Worm (Caenorhabditis elegans) whole organism, L4 larva: ENCODE measurements around the gene ztf-14.
A peak's percentile ranks its signal among the peaks of the same experiment; 100 is the strongest.

ENCODE experiments used
- D1046.2 ChIP-seq: fragments of 200-800 bp; sonication (Bioruptor generic); IDR thresholded peaks from 2 replicates; pipeline ENCODE4 v1.3.6; 2022; ENCODE audit warnings: missing genetic modification characterization, missing compliant biosample characterization
- F44E2.7 ChIP-seq: fragments of 200-800 bp; sonication (Bioruptor generic); IDR thresholded peaks from 2 replicates; pipeline ENCODE4 v2.1.2; 2022; ENCODE audit warnings: missing genetic modification characterization, missing compliant biosample characterization
- F49E8.2 ChIP-seq: sonication (generic microtip); optimal IDR thresholded peaks from 2 replicates; lab custom pipeline; 2016; ENCODE audit warnings: missing compliant biosample characterization, mild to moderate bottlenecking, missing genetic modification characterization, borderline replicate concordance
- R02D3.7 ChIP-seq: fragments of 150-350 bp; sonication (generic microtip); optimal IDR thresholded peaks from 3 replicates; lab custom pipeline; 2014; ENCODE audit warnings: missing biosample characterization, missing genetic modification characterization
- T26A8.4 ChIP-seq: fragments of 200-800 bp; sonication (Bioruptor generic); IDR thresholded peaks from 2 replicates; pipeline ENCODE4 v1.3.6; 2022; ENCODE audit warnings: missing genetic modification characterization, missing compliant biosample characterization
- ZK546.5 ChIP-seq, 2 experiments: sonication (generic microtip); optimal IDR thresholded peaks; 2 replicates each; lab custom pipeline; 2017; ENCODE audit warnings: missing biosample characterization in 2 of 2, missing genetic modification characterization in 2 of 2
- ama-1 ChIP-seq: fragments of 150-350 bp; optimal IDR thresholded peaks from 2 replicates; lab custom pipeline; 2014; ENCODE audit warnings: inconsistent platforms, mixed read lengths
- arid-1 ChIP-seq: fragments of 200-800 bp; sonication (Bioruptor generic); conservative IDR thresholded peaks from 2 replicates; pipeline ENCODE4 v1.3.6; 2022; ENCODE audit warnings: missing genetic modification reagents, missing genetic modification characterization, missing compliant biosample characterization
- ceh-28 ChIP-seq: fragments of 150-350 bp; optimal IDR thresholded peaks from 2 replicates; lab custom pipeline; 2014; ENCODE audit warnings: missing biosample characterization, missing genetic modification reagents, missing genetic modification characterization
- ceh-62 ChIP-seq: sonication (generic microtip); optimal IDR thresholded peaks from 2 replicates; lab custom pipeline; 2017; ENCODE audit warnings: missing biosample characterization, missing genetic modification characterization
- daf-16 ChIP-seq, 3 experiments: sonication (generic microtip); optimal IDR thresholded peaks; 2 replicates each; lab custom pipeline; 2016 to 2017; ENCODE audit warnings: missing genetic modification characterization in 3 of 3, missing genetic modification reagents in 3 of 3, mild to moderate bottlenecking in 2 of 3, missing compliant biosample characterization in 2 of 3, missing biosample characterization in 1 of 3, moderate library complexity in 1 of 3
- daf-8 ChIP-seq: fragments of 200-800 bp; sonication (Bioruptor generic); IDR thresholded peaks from 2 replicates; pipeline ENCODE4 v1.3.6; 2022; ENCODE audit warnings: missing genetic modification characterization, missing compliant biosample characterization
- dmd-6 ChIP-seq: fragments of 200-800 bp; sonication (Bioruptor generic); IDR thresholded peaks from 2 replicates; pipeline ENCODE4 v1.3.6; 2022; ENCODE audit warnings: missing genetic modification reagents, missing genetic modification characterization, missing compliant biosample characterization
- dmd-9 ChIP-seq: fragments of 200-800 bp; sonication (Bioruptor generic); IDR thresholded peaks from 2 replicates; pipeline ENCODE4 v1.3.6; 2022; ENCODE audit warnings: missing genetic modification reagents, missing genetic modification characterization, missing compliant biosample characterization
- egl-27 ChIP-seq: sonication (generic microtip); optimal IDR thresholded peaks from 3 replicates; lab custom pipeline; 2017; ENCODE audit warnings: missing biosample characterization, missing genetic modification reagents, missing genetic modification characterization
- egl-43 ChIP-seq: fragments of 200-800 bp; sonication (Bioruptor generic); IDR thresholded peaks from 2 replicates; pipeline ENCODE4 v1.3.6; 2022; ENCODE audit warnings: missing genetic modification reagents, missing genetic modification characterization, missing compliant biosample characterization
- hlh-11 ChIP-seq: fragments of 200-800 bp; sonication (Bioruptor generic); optimal IDR thresholded peaks from 2 replicates; lab custom pipeline; 2018; ENCODE audit warnings: mild to moderate bottlenecking, missing genetic modification characterization, missing compliant biosample characterization
- hmg-1.1 ChIP-seq: fragments of 200-800 bp; sonication (Bioruptor generic); IDR thresholded peaks from 2 replicates; pipeline ENCODE4 v1.3.6; 2022; ENCODE audit warnings: missing genetic modification reagents, missing genetic modification characterization, missing compliant biosample characterization
- jun-1 ChIP-seq: fragments of 150-350 bp; optimal IDR thresholded peaks from 2 replicates; lab custom pipeline; 2014; ENCODE audit warnings: missing biosample characterization, missing genetic modification reagents, missing genetic modification characterization
- lin-29 ChIP-seq: fragments of 200-800 bp; sonication (Bioruptor generic); IDR thresholded peaks from 2 replicates; pipeline ENCODE4 v1.3.6; 2022; ENCODE audit warnings: missing genetic modification reagents, missing genetic modification characterization, missing compliant biosample characterization
- lir-3 ChIP-seq: sonication (generic microtip); optimal IDR thresholded peaks from 2 replicates; lab custom pipeline; 2016; ENCODE audit warnings: mild to moderate bottlenecking, missing genetic modification characterization, missing compliant biosample characterization
- lsy-2 ChIP-seq, 2 experiments: fragments of 150-350 bp in 1 of 2; sonication (generic microtip) in 1 of 2; optimal IDR thresholded peaks; 2 replicates each; lab custom pipeline; 2014 to 2017; ENCODE audit warnings: missing biosample characterization in 2 of 2, missing genetic modification characterization in 2 of 2
- mdl-1 ChIP-seq, 2 experiments: fragments of 150-350 bp in 1 of 2; sonication (generic microtip) in 1 of 2; optimal IDR thresholded peaks; 2 replicates each; lab custom pipeline; 2014 to 2017; ENCODE audit warnings: missing biosample characterization in 2 of 2, missing genetic modification characterization in 2 of 2
- mep-1 ChIP-seq: fragments of 150-350 bp; sonication (generic microtip); optimal IDR thresholded peaks from 3 replicates; lab custom pipeline; 2014; ENCODE audit warnings: missing biosample characterization, missing genetic modification characterization
- mes-2 ChIP-seq: sonication (generic microtip); optimal IDR thresholded peaks from 2 replicates; lab custom pipeline; 2016; ENCODE audit warnings: missing genotype, mild to moderate bottlenecking, missing genetic modification characterization, missing compliant biosample characterization; ENCODE audit not compliant: poor library complexity, severe bottlenecking
- mxl-2 ChIP-seq: fragments of 200-800 bp; sonication (Bioruptor generic); conservative IDR thresholded peaks from 2 replicates; pipeline ENCODE4 v1.3.6; 2022; ENCODE audit warnings: missing genetic modification reagents, missing genetic modification characterization, missing compliant biosample characterization
- nhr-28 ChIP-seq: fragments of 150-350 bp; optimal IDR thresholded peaks from 2 replicates; lab custom pipeline; 2014; ENCODE audit warnings: missing biosample characterization, missing genetic modification characterization
- nhr-41 ChIP-seq: fragments of 200-800 bp; sonication (Bioruptor generic); IDR thresholded peaks from 2 replicates; pipeline ENCODE4 v1.3.6; 2022; ENCODE audit warnings: missing genetic modification reagents, missing genetic modification characterization, missing compliant biosample characterization
- nhr-6 ChIP-seq: fragments of 150-350 bp; optimal IDR thresholded peaks from 2 replicates; lab custom pipeline; 2014; ENCODE audit warnings: missing biosample characterization, missing genetic modification characterization
- nhr-77 ChIP-seq: fragments of 150-350 bp; optimal IDR thresholded peaks from 2 replicates; lab custom pipeline; 2014; ENCODE audit warnings: missing biosample characterization, missing genetic modification characterization
- pha-4 ChIP-seq, 2 experiments: fragments of 150-350 bp in 1 of 2; fragments of 200-800 bp in 1 of 2; sonication (Bioruptor generic) in 1 of 2; IDR thresholded peaks in 1 of 2; optimal IDR thresholded peaks in 1 of 2; 2 replicates each; pipeline versions ENCODE4 v1.3.6 to Lab custom; 2014 to 2022; ENCODE audit warnings: missing genetic modification characterization in 2 of 2, missing genetic modification reagents in 2 of 2, missing biosample characterization in 1 of 2, missing compliant biosample characterization in 1 of 2
- rbr-2 ChIP-seq: sonication (generic microtip); optimal IDR thresholded peaks from 2 replicates; lab custom pipeline; 2016; ENCODE audit warnings: missing genotype, missing genetic modification characterization, missing compliant biosample characterization
- tra-1 ChIP-seq: fragments of 200-800 bp; sonication (Bioruptor generic); IDR thresholded peaks from 2 replicates; pipeline ENCODE4 v1.3.6; 2022; ENCODE audit warnings: missing genetic modification reagents, missing genetic modification characterization, missing compliant biosample characterization
- unc-130 ChIP-seq: sonication (generic microtip); optimal IDR thresholded peaks from 2 replicates; lab custom pipeline; 2016; ENCODE audit warnings: missing genetic modification reagents, missing genetic modification characterization, missing compliant biosample characterization
- unc-62 ChIP-seq, 3 experiments: fragments of 150-350 bp in 1 of 3; sonication (generic microtip); optimal IDR thresholded peaks in 2 of 3; peaks in 1 of 3; 1 replicate in 1 of 3; 2 replicates in 2 of 3; lab custom pipeline; 2014 to 2017; ENCODE audit warnings: missing biosample characterization in 3 of 3, missing genetic modification characterization in 3 of 3, missing genetic modification reagents in 3 of 3, missing genotype in 1 of 3
- vab-7 ChIP-seq: fragments of 200-800 bp; sonication (Bioruptor generic); IDR thresholded peaks from 2 replicates; pipeline ENCODE4 v1.3.6; 2022; ENCODE audit warnings: missing genetic modification reagents, missing genetic modification characterization, missing compliant biosample characterization
- zip-2 ChIP-seq: fragments of 150-350 bp; optimal IDR thresholded peaks from 2 replicates; lab custom pipeline; 2014; ENCODE audit warnings: missing biosample characterization, missing genetic modification characterization
- ztf-11 ChIP-seq: fragments of 150-350 bp; optimal IDR thresholded peaks from 2 replicates; lab custom pipeline; 2014; ENCODE audit warnings: missing biosample characterization, missing genetic modification characterization

The ztf-14 gene

ce11 chrX:14525325-14526305, 29.7 kb downstream of the ztf-14 start (continued):
- no peak for TF ChIP-seq egl-27
- no peak for TF ChIP-seq F44E2.7
- TF ChIP-seq tra-1 (GFP tag; lab: Robert Waterston, UW): peak; percentile 99
- TF ChIP-seq hlh-11 (tag; lab: Kevin White, UChicago): peak; percentile 99
- peak; percentile 98 for TF ChIP-seq lin-29 (GFP tag; lab: Robert Waterston, UW)
- TF ChIP-seq pha-4 (GFP tag; IDR thresholded peaks at IDR 0.05; lab: Robert Waterston, UW): peak; percentile 98
- TF ChIP-seq pha-4 (tag; optimal IDR thresholded peaks at IDR 0.05; lab: Kevin White, UChicago): peak; percentile 95
- TF ChIP-seq daf-16 (GFP tag; optimal IDR thresholded peaks at IDR 0.05; lab: Kevin White, UChicago): peak; percentile 96 to 99
- TF ChIP-seq daf-16 (tag; optimal IDR thresholded peaks at IDR 0.05; lab: Kevin White, UChicago): peak; percentile 97
- TF ChIP-seq arid-1 (GFP tag; lab: Robert Waterston, UW): peak; percentile 96
- TF ChIP-seq nhr-41 (GFP tag; lab: Robert Waterston, UW): peak; percentile 73; the same call in 1 of the 2 replicates
- TF ChIP-seq mep-1: peak; percentile 100
- TF ChIP-seq mes-2 (tag; lab: Kevin White, UChicago): peak; percentile 99
- TF ChIP-seq mxl-2: peak; percentile 62
- TF ChIP-seq lsy-2 (tag; optimal IDR thresholded peaks at IDR 0.05; lab: Kevin White, UChicago): peak; percentile 97
- TF ChIP-seq jun-1 (tag; lab: Kevin White, UChicago): peak; percentile 100
- peak; percentile 80 for TF ChIP-seq nhr-6 (tag; lab: Kevin White, UChicago)
- TF ChIP-seq mdl-1 (tag; optimal IDR thresholded peaks at IDR 0.05; lab: Kevin White, UChicago): peak; percentile 89 to 98
- TF ChIP-seq vab-7: peak; percentile 98
- peak; percentile 95 for TF ChIP-seq D1046.2 (GFP tag; lab: Robert Waterston, UW)
- TF ChIP-seq ceh-62 (tag; lab: Kevin White, UChicago): no peak
- TF ChIP-seq R02D3.7 (tag; lab: Kevin White, UChicago): no peak
- peak; percentile 100 for TF ChIP-seq T26A8.4 (GFP tag; lab: Robert Waterston, UW)
- peak; percentile 39 to 81 for TF ChIP-seq ZK546.5 (tag; optimal IDR thresholded peaks at IDR 0.05; lab: Kevin White, UChicago)
- TF ChIP-seq F49E8.2: peak; percentile 48
- TF ChIP-seq hmg-1.1 (GFP tag; lab: Robert Waterston, UW): peak; percentile 100
- TF ChIP-seq dmd-9 (GFP tag; lab: Robert Waterston, UW): peak; percentile 93
- peak; percentile 88 for TF ChIP-seq nhr-28
- no peak for TF ChIP-seq unc-130 (GFP tag; lab: Kevin White, UChicago)
- peak; percentile 95 for TF ChIP-seq lir-3 (tag; lab: Kevin White, UChicago)
- no peak for TF ChIP-seq ama-1 (lab: Kevin White, UChicago)
- peak; percentile 68; the same call in 1 of the 2 replicates for TF ChIP-seq daf-8 (GFP tag; lab: Robert Waterston, UW)
- TF ChIP-seq zip-2 (tag; lab: Kevin White, UChicago): peak; percentile 98
- TF ChIP-seq ztf-11: peak; percentile 91
- peak; percentile 99 for TF ChIP-seq egl-43 (GFP tag; lab: Robert Waterston, UW)
- TF ChIP-seq rbr-2 (tag; lab: Kevin White, UChicago): peak; percentile 99
- peak; percentile 92 to 100 for TF ChIP-seq unc-62 (GFP tag; optimal IDR thresholded peaks at IDR 0.05 in 1 of 2; lab: Kevin White, UChicago)
- peak; percentile 92 for TF ChIP-seq unc-62 (tag; optimal IDR thresholded peaks at IDR 0.05; lab: Kevin White, UChicago)
- TF ChIP-seq ceh-28 (tag; lab: Kevin White, UChicago): peak; percentile 96
- TF ChIP-seq nhr-77 (tag; lab: Kevin White, UChicago): peak; percentile 100
- peak; percentile 98 for TF ChIP-seq dmd-6 (GFP tag; lab: Robert Waterston, UW)
